Worm (Caenorhabditis elegans): ENCODE measurements around the gene R04A9.1.

- TF ChIP-seq nfya-1 (tag; optimal IDR thresholded peaks at IDR 0.05; ENCODE audit: insufficient read depth) (no peak), ama-1 (optimal IDR thresholded peaks at IDR 0.05) (no peak), tbx-2 (tag; optimal IDR thresholded peaks at IDR 0.05) (no peak), snpc-4 (tag; optimal IDR thresholded peaks at IDR 0.05) (no peak), fos-1 (tag; optimal IDR thresholded peaks at IDR 0.05) (no peak), nhr-23 (tag; optimal IDR thresholded peaks at IDR 0.05) (no peak)
Observed at ce11 chrX:421785-422657, 17.3 kb downstream of the R04A9.1 start.
